Fruit fly (Drosophila melanogaster) whole organism, embryonic: Measurements from ENCODE around the gene CG14072.

Experiments
- Antp ChIP-seq: fragments of 200-800 bp; sonication (Bioruptor generic); optimal IDR thresholded peaks from 3 replicates; lab custom pipeline; 2016; ENCODE audit warnings: missing biosample characterization, missing genetic modification characterization
- Atf6 ChIP-seq: fragments of 200-800 bp; sonication (Bioruptor generic); IDR thresholded peaks from 2 replicates; pipeline ENCODE4 v1.3.6; 2022; ENCODE audit warnings: missing biosample characterization, missing genetic modification characterization
- Bteb2 ChIP-seq: fragments of 200-800 bp; sonication (Bioruptor generic); optimal IDR thresholded peaks from 2 replicates; lab custom pipeline; 2016; ENCODE audit warnings: missing biosample characterization, missing genetic modification characterization
- CG10147 ChIP-seq: fragments of 200-800 bp; sonication (Bioruptor generic); optimal IDR thresholded peaks from 2 replicates; lab custom pipeline; 2019; ENCODE audit warnings: missing biosample characterization, mild to moderate bottlenecking, missing genetic modification characterization, moderate library complexity
- CG1024 ChIP-seq: fragments of 200-800 bp; sonication (Bioruptor generic); IDR thresholded peaks from 2 replicates; pipeline ENCODE4 v1.3.6; 2022; ENCODE audit warnings: missing biosample characterization, missing genetic modification characterization
- CG10959 ChIP-seq: fragments of 200-800 bp; sonication (Bioruptor generic); IDR thresholded peaks from 2 replicates; pipeline ENCODE4 v1.3.6; 2022; ENCODE audit warnings: missing biosample characterization, missing genetic modification characterization
- CG11247 ChIP-seq: fragments of 200-800 bp; sonication (Bioruptor generic); IDR thresholded peaks from 2 replicates; pipeline ENCODE4 v1.3.6; 2022; ENCODE audit warnings: missing biosample characterization, missing genetic modification characterization
- CG11560 ChIP-seq: fragments of 200-800 bp; sonication (Bioruptor generic); IDR thresholded peaks from 3 replicates; pipeline ENCODE4 v1.3.6; 2022; ENCODE audit warnings: missing biosample characterization, missing genetic modification characterization
- CG12659 ChIP-seq: fragments of 200-800 bp; sonication (Bioruptor generic); optimal IDR thresholded peaks from 3 replicates; lab custom pipeline; 2017; ENCODE audit warnings: mild to moderate bottlenecking, missing biosample characterization, missing genetic modification reagents, missing genetic modification characterization
- CG14710 ChIP-seq: fragments of 200-800 bp; sonication (Bioruptor generic); optimal IDR thresholded peaks from 3 replicates; lab custom pipeline; 2019; ENCODE audit warnings: missing biosample characterization, mild to moderate bottlenecking, missing genetic modification characterization, moderate library complexity
- CG15479 ChIP-seq: fragments of 200-800 bp; sonication (Bioruptor generic); optimal IDR thresholded peaks from 3 replicates; lab custom pipeline; 2019; ENCODE audit warnings: missing biosample characterization, mild to moderate bottlenecking, missing genetic modification characterization, moderate library complexity
- CG18619 ChIP-seq: fragments of 200-800 bp; sonication (Bioruptor generic); optimal IDR thresholded peaks from 3 replicates; lab custom pipeline; 2017; ENCODE audit warnings: missing biosample characterization, mild to moderate bottlenecking, missing genetic modification characterization
- CG30403 ChIP-seq: fragments of 200-800 bp; sonication (Bioruptor generic); optimal IDR thresholded peaks from 3 replicates; lab custom pipeline; 2016; ENCODE audit warnings: missing biosample characterization, missing genetic modification characterization
- CG30431 ChIP-seq: fragments of 200-800 bp; sonication (Bioruptor generic); optimal IDR thresholded peaks from 2 replicates; lab custom pipeline; 2017; ENCODE audit warnings: missing biosample characterization, missing genetic modification characterization
- CG4854 ChIP-seq: fragments of 200-800 bp; sonication (Bioruptor generic); optimal IDR thresholded peaks from 2 replicates; lab custom pipeline; 2016; ENCODE audit warnings: missing biosample characterization, missing genetic modification characterization, inconsistent platforms
- CG5953 ChIP-seq: fragments of 200-800 bp; sonication (Bioruptor generic); IDR thresholded peaks from 2 replicates; pipeline ENCODE4 v1.3.6; 2022; ENCODE audit warnings: missing biosample characterization, missing genetic modification characterization
- CG6765 ChIP-seq: fragments of 200-800 bp; sonication (Bioruptor generic); optimal IDR thresholded peaks from 3 replicates; lab custom pipeline; 2017; ENCODE audit warnings: missing biosample characterization, mild to moderate bottlenecking, missing genetic modification characterization
- CG6791 ChIP-seq: fragments of 200-800 bp; sonication (Bioruptor generic); IDR thresholded peaks from 3 replicates; pipeline ENCODE4 v1.3.6; 2022; ENCODE audit warnings: missing biosample characterization, missing genetic modification characterization; ENCODE audit not compliant: partially characterized antibody
- CG6854 ChIP-seq: fragments of 200-800 bp; sonication (Bioruptor generic); optimal IDR thresholded peaks from 3 replicates; lab custom pipeline; 2017; ENCODE audit warnings: missing biosample characterization, mild to moderate bottlenecking, missing genetic modification characterization
- CG7928 ChIP-seq: fragments of 200-800 bp; sonication (Bioruptor generic); optimal IDR thresholded peaks from 2 replicates; lab custom pipeline; 2017; ENCODE audit warnings: missing biosample characterization, mild to moderate bottlenecking, missing genetic modification characterization
- CG8290 ChIP-seq, 3 experiments: fragments of 200-800 bp; sonication (Bioruptor generic); optimal IDR thresholded peaks; 2 replicates each; lab custom pipeline; 2016 to 2019; ENCODE audit warnings: missing biosample characterization in 3 of 3, missing genetic modification characterization in 3 of 3, mild to moderate bottlenecking in 2 of 3, moderate library complexity in 1 of 3
- CG9437 ChIP-seq: fragments of 200-800 bp; sonication (Bioruptor generic); optimal IDR thresholded peaks from 2 replicates; lab custom pipeline; 2018; ENCODE audit warnings: missing biosample characterization, mild to moderate bottlenecking, missing genetic modification characterization
- Dip3 ChIP-seq: fragments of 200-800 bp; sonication (Bioruptor generic); optimal IDR thresholded peaks from 3 replicates; lab custom pipeline; 2016; ENCODE audit warnings: missing biosample characterization, missing genetic modification characterization
- E2f2 ChIP-seq: fragments of 200-800 bp; sonication (Bioruptor generic); IDR thresholded peaks from 2 replicates; pipeline ENCODE4 v1.3.6; 2022; ENCODE audit warnings: missing biosample characterization, missing genetic modification characterization
- Fer1 ChIP-seq: fragments of 200-800 bp; sonication (Bioruptor generic); optimal IDR thresholded peaks from 2 replicates; lab custom pipeline; 2017; ENCODE audit warnings: missing biosample characterization, mild to moderate bottlenecking, missing genetic modification characterization
- Hand ChIP-seq: fragments of 200-800 bp; sonication (Bioruptor generic); optimal IDR thresholded peaks from 2 replicates; lab custom pipeline; 2017; ENCODE audit warnings: mild to moderate bottlenecking, missing biosample characterization, missing genetic modification reagents, missing genetic modification characterization
- Jarid2 ChIP-seq: fragments of 200-800 bp; sonication (Bioruptor generic); optimal IDR thresholded peaks from 3 replicates; lab custom pipeline; 2017; ENCODE audit warnings: mild to moderate bottlenecking, missing biosample characterization, missing genetic modification reagents, missing genetic modification characterization
- MTF-1 ChIP-seq: fragments of 200-800 bp; sonication (Bioruptor generic); optimal IDR thresholded peaks from 2 replicates; lab custom pipeline; 2018; ENCODE audit warnings: missing biosample characterization, mild to moderate bottlenecking, missing genetic modification characterization, borderline replicate concordance
- Meics ChIP-seq: fragments of 200-800 bp; sonication (Bioruptor generic); optimal IDR thresholded peaks from 2 replicates; lab custom pipeline; 2017; ENCODE audit warnings: missing biosample characterization, mild to moderate bottlenecking, missing genetic modification characterization
- Poxn ChIP-seq: fragments of 200-800 bp; sonication (Bioruptor generic); IDR thresholded peaks from 2 replicates; pipeline ENCODE4 v1.3.6; 2022; ENCODE audit warnings: missing biosample characterization, missing genetic modification characterization
- Rfx ChIP-seq: fragments of 200-800 bp; sonication (Bioruptor generic); IDR thresholded peaks from 2 replicates; pipeline ENCODE4 v1.3.6; 2022; ENCODE audit warnings: missing biosample characterization, missing genetic modification characterization
- Sox102F ChIP-seq: fragments of 200-800 bp; sonication (Bioruptor generic); optimal IDR thresholded peaks from 2 replicates; lab custom pipeline; 2018; ENCODE audit warnings: missing biosample characterization, mild to moderate bottlenecking, missing genetic modification characterization, moderate library complexity
- Xrp1 ChIP-seq: fragments of 200-800 bp; sonication (Bioruptor generic); IDR thresholded peaks from 2 replicates; pipeline ENCODE4 v1.3.6; 2022; ENCODE audit warnings: missing biosample characterization, missing genetic modification characterization
- br ChIP-seq: fragments of >200 bp; optimal IDR thresholded peaks from 2 replicates; lab custom pipeline; 2017
- dm ChIP-seq: fragments of 200-800 bp; sonication (Bioruptor generic); optimal IDR thresholded peaks from 3 replicates; lab custom pipeline; 2016; ENCODE audit warnings: missing biosample characterization, missing genetic modification characterization
- eyg ChIP-seq: fragments of 200-800 bp; sonication (Bioruptor generic); optimal IDR thresholded peaks from 3 replicates; lab custom pipeline; 2016; ENCODE audit warnings: missing biosample characterization, missing genetic modification characterization
- fd3F ChIP-seq: fragments of 200-800 bp; sonication (Bioruptor generic); optimal IDR thresholded peaks from 2 replicates; lab custom pipeline; 2018; ENCODE audit warnings: missing biosample characterization, mild to moderate bottlenecking, missing genetic modification characterization, moderate library complexity
- fd64A ChIP-seq: fragments of 200-800 bp; sonication (Bioruptor generic); optimal IDR thresholded peaks from 3 replicates; lab custom pipeline; 2018; ENCODE audit warnings: missing biosample characterization, mild to moderate bottlenecking, missing genetic modification characterization
- insv ChIP-seq, 2 experiments: fragments of 200-800 bp; sonication (Bioruptor generic); optimal IDR thresholded peaks; 3 replicates each; lab custom pipeline; 2016 to 2018; ENCODE audit warnings: missing biosample characterization in 2 of 2, missing genetic modification characterization in 2 of 2
- lab ChIP-seq: fragments of 200-800 bp; sonication (Bioruptor generic); optimal IDR thresholded peaks from 3 replicates; lab custom pipeline; 2017; ENCODE audit warnings: missing biosample characterization, missing genetic modification characterization, mild to moderate bottlenecking, moderate library complexity, missing genetic modification reagents
- lbe ChIP-seq: fragments of 200-800 bp; sonication (Bioruptor generic); optimal IDR thresholded peaks from 2 replicates; lab custom pipeline; 2016; ENCODE audit warnings: missing biosample characterization, mild to moderate bottlenecking, missing genetic modification characterization
- lmd ChIP-seq: fragments of 200-800 bp; sonication (Bioruptor generic); IDR thresholded peaks from 2 replicates; pipeline ENCODE4 v1.3.6; 2022; ENCODE audit warnings: missing biosample characterization, missing genetic modification characterization
- luna ChIP-seq: fragments of 200-800 bp; sonication (Bioruptor generic); optimal IDR thresholded peaks from 2 replicates; lab custom pipeline; 2016; ENCODE audit warnings: missing biosample characterization, missing genetic modification characterization
- nerfin-1 ChIP-seq: fragments of 200-800 bp; sonication (Bioruptor generic); optimal IDR thresholded peaks from 3 replicates; lab custom pipeline; 2019; ENCODE audit warnings: missing biosample characterization, mild to moderate bottlenecking, missing genetic modification characterization, moderate library complexity
- otp ChIP-seq: fragments of 200-800 bp; sonication (Bioruptor generic); IDR thresholded peaks from 3 replicates; pipeline ENCODE4, ENCODE4 v1.3.6; 2022; ENCODE audit warnings: missing biosample characterization, missing genetic modification characterization
- scrt ChIP-seq: fragments of 200-800 bp; sonication (Bioruptor generic); optimal IDR thresholded peaks from 2 replicates; lab custom pipeline; 2018; ENCODE audit warnings: missing biosample characterization, mild to moderate bottlenecking, missing genetic modification characterization, moderate library complexity
- sim ChIP-seq: fragments of 200-800 bp; sonication (Bioruptor generic); IDR thresholded peaks from 2 replicates; pipeline ENCODE4 v1.3.6; 2022; ENCODE audit warnings: missing biosample characterization, missing genetic modification characterization
- stwl ChIP-seq: fragments of 200-800 bp; sonication (Bioruptor generic); optimal IDR thresholded peaks from 3 replicates; lab custom pipeline; 2018; ENCODE audit warnings: missing biosample characterization, mild to moderate bottlenecking, missing genetic modification characterization, moderate library complexity
- tio ChIP-seq: fragments of 200-800 bp; sonication (Bioruptor generic); optimal IDR thresholded peaks from 2 replicates; lab custom pipeline; 2017; ENCODE audit warnings: missing biosample characterization, missing genetic modification characterization, inconsistent platforms
- tna ChIP-seq: fragments of 200-800 bp; sonication (Bioruptor generic); IDR thresholded peaks from 2 replicates; pipeline ENCODE4 v1.3.6; 2022; ENCODE audit warnings: missing biosample characterization, missing genetic modification characterization; ENCODE audit not compliant: partially characterized antibody
- zen2 ChIP-seq: fragments of 200-800 bp; sonication (Bioruptor generic); IDR thresholded peaks from 3 replicates; pipeline ENCODE4 v1.3.6; 2022; ENCODE audit warnings: missing biosample characterization, missing genetic modification characterization; ENCODE audit not compliant: partially characterized antibody

The CG14072 gene

dm6 chr2L:10967257-10968008 lies 31.0 kb downstream of the CG14072 start (continued):
- TF ChIP-seq luna (GFP tag; lab: Kevin White, UChicago) (no peak), otp (GFP tag; lab: Robert Waterston, UW) (0 out of 3 replicates have a peak, but pooled peaks have one; percentile 24), Poxn (GFP tag; lab: Robert Waterston, UW) (no peak), Bteb2 (GFP tag; lab: Kevin White, UChicago) (no peak), Xrp1 (GFP tag; lab: Robert Waterston, UW) (no peak), br (lab: Kevin White, UChicago) (no peak), insv (GFP tag; optimal IDR thresholded peaks at IDR 0.05; lab: Kevin White, UChicago) (no peak), Jarid2 (no peak), CG15479 (GFP tag; lab: Kevin White, UChicago) (peak; percentile 52), CG4854 (GFP tag; lab: Kevin White, UChicago) (no peak), dm (GFP tag; lab: Kevin White, UChicago) (peak; percentile 66), CG6854 (GFP tag; lab: Kevin White, UChicago) (no peak), Hand (no peak), fd3F (GFP tag; lab: Kevin White, UChicago) (no peak), CG12659 (GFP tag; lab: Kevin White, UChicago) (peak; percentile 29), CG8290 (GFP tag; optimal IDR thresholded peaks at IDR 0.05; lab: Kevin White, UChicago) (no peak), CG8290 (tag; optimal IDR thresholded peaks at IDR 0.05; lab: Kevin White, UChicago) (peak in 1 of 2 experiments; percentile 50), CG30403 (no peak), tna (GFP tag; lab: Robert Waterston, UW) (0 out of 2 replicates have a peak, but pooled peaks have one; percentile 9), sim (GFP tag; lab: Robert Waterston, UW) (no peak; the same call in 1 of the 2 replicates), zen2 (no peak), CG30431 (GFP tag; lab: Kevin White, UChicago) (no peak), CG6765 (no peak), CG10147 (GFP tag; lab: Kevin White, UChicago) (no peak), Sox102F (no peak), lab (GFP tag; lab: Kevin White, UChicago) (no peak), lmd (GFP tag; lab: Robert Waterston, UW) (no peak), Dip3 (GFP tag; lab: Kevin White, UChicago) (no peak), CG11560 (tag; lab: Robert Waterston, UW) (no peak), MTF-1 (GFP tag; lab: Kevin White, UChicago) (no peak), Antp (GFP tag; lab: Kevin White, UChicago) (peak; percentile 11), lbe (GFP tag; lab: Kevin White, UChicago) (no peak), Rfx (GFP tag; lab: Robert Waterston, UW) (no peak; the same call in 1 of the 2 replicates), CG9437 (no peak), nerfin-1 (tag; lab: Kevin White, UChicago) (no peak), CG18619 (GFP tag; lab: Kevin White, UChicago) (no peak), E2f2 (GFP tag; lab: Robert Waterston, UW) (no peak)

DNA sequence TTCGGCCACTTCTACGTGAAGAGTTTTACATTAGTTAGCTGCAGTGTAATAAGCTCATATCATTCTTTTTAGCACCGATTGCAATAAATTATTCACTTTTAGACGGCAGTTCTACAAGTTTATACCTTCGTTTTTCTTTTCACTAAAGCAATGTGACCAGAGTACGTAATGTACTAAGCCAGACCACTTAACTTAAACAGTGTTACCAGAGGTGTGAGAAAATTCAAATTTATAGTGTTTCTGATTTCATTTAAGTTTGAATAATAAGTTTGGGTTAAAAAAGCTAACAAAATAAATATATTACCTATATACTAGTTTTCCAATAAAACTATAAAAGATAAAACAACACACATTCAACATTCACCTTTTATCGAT lies 31.5 kb downstream of the CG14072 start:
- TF ChIP-seq CG1024 (GFP tag; lab: Robert Waterston, UW) (no peak), CG7928 (GFP tag; lab: Kevin White, UChicago) (no peak), eyg (GFP tag; lab: Kevin White, UChicago) (no peak), CG11247 (GFP tag; lab: Robert Waterston, UW) (no peak), scrt (GFP tag; lab: Kevin White, UChicago) (no peak), CG6791 (GFP tag; lab: Robert Waterston, UW) (0 out of 3 replicates have a peak, but pooled peaks have one; percentile 13), Meics (GFP tag; lab: Kevin White, UChicago) (no peak), Fer1 (GFP tag; lab: Kevin White, UChicago) (no peak), stwl (tag; lab: Kevin White, UChicago) (peak; percentile 81), CG14710 (tag; lab: Kevin White, UChicago) (peak; percentile 17), Atf6 (GFP tag; lab: Robert Waterston, UW) (no peak), tio (GFP tag; lab: Kevin White, UChicago) (no peak), fd64A (GFP tag; lab: Kevin White, UChicago) (no peak), CG5953 (no peak), CG10959 (GFP tag; lab: Robert Waterston, UW) (no peak)
